Fruit fly (Drosophila melanogaster) whole organism, embryonic: Measurements from ENCODE around the gene ben.
"Not testable (repeated sequence)": the region's sequence is repeated elsewhere in the genome, so short reads cannot be mapped to it uniquely, and the experiment has no call there.

Experiments
- Adf1 ChIP-seq: fragments of 200-800 bp; sonication (Bioruptor generic); IDR thresholded peaks from 2 replicates; pipeline ENCODE4 v1.3.6; 2022; ENCODE audit warnings: missing biosample characterization, missing genetic modification characterization
- Bdp1 ChIP-seq: fragments of 200-800 bp; sonication (Bioruptor generic); optimal IDR thresholded peaks from 3 replicates; lab custom pipeline; 2016; ENCODE audit warnings: missing biosample characterization, missing genetic modification characterization
- CG10321 ChIP-seq: fragments of 200-800 bp; sonication (Bioruptor generic); IDR thresholded peaks from 2 replicates; pipeline ENCODE4 v1.3.6; 2022; ENCODE audit warnings: missing biosample characterization, missing genetic modification characterization
- CG12155 ChIP-seq: fragments of 200-800 bp; sonication (Bioruptor generic); optimal IDR thresholded peaks from 3 replicates; lab custom pipeline; 2016; ENCODE audit warnings: missing biosample characterization, missing genetic modification characterization
- CG12299 ChIP-seq: fragments of 200-800 bp; sonication (Bioruptor generic); optimal IDR thresholded peaks from 2 replicates; lab custom pipeline; 2018; ENCODE audit warnings: missing biosample characterization, mild to moderate bottlenecking, missing genetic modification characterization
- CG14860 ChIP-seq: fragments of 200-800 bp; sonication (Bioruptor generic); IDR thresholded peaks from 3 replicates; pipeline ENCODE4 v1.3.6; 2022; ENCODE audit warnings: missing biosample characterization, missing genetic modification characterization; ENCODE audit not compliant: partially characterized antibody
- CG15479 ChIP-seq: fragments of 200-800 bp; sonication (Bioruptor generic); optimal IDR thresholded peaks from 3 replicates; lab custom pipeline; 2019; ENCODE audit warnings: missing biosample characterization, mild to moderate bottlenecking, missing genetic modification characterization, moderate library complexity
- CG16813 ChIP-seq: fragments of 200-800 bp; sonication (Bioruptor generic); IDR thresholded peaks from 3 replicates; pipeline ENCODE4 v1.3.6; 2022; ENCODE audit warnings: missing biosample characterization, missing genetic modification characterization; ENCODE audit not compliant: partially characterized antibody
- CG17385 ChIP-seq: fragments of 200-800 bp; sonication (Bioruptor generic); optimal IDR thresholded peaks from 3 replicates; lab custom pipeline; 2018; ENCODE audit warnings: missing biosample characterization, mild to moderate bottlenecking, missing genetic modification characterization
- CG1792 ChIP-seq: fragments of 200-800 bp; sonication (Bioruptor generic); optimal IDR thresholded peaks from 2 replicates; lab custom pipeline; 2016; ENCODE audit warnings: missing biosample characterization, missing genetic modification characterization
- CG3163 ChIP-seq: fragments of 200-800 bp; sonication (Bioruptor generic); optimal IDR thresholded peaks from 3 replicates; lab custom pipeline; 2016; ENCODE audit warnings: missing biosample characterization, missing genetic modification characterization
- CG34422 ChIP-seq: fragments of 200-800 bp; sonication (Bioruptor generic); IDR thresholded peaks from 3 replicates; pipeline ENCODE4 v1.3.6; 2022; ENCODE audit warnings: missing biosample characterization, missing genetic modification characterization
- CG6272 ChIP-seq: fragments of 200-800 bp; sonication (Bioruptor generic); IDR thresholded peaks from 2 replicates; pipeline ENCODE4 v1.3.6; 2022; ENCODE audit warnings: missing biosample characterization, missing genetic modification characterization
- CHES-1-like ChIP-seq: fragments of 200-800 bp; sonication (Bioruptor generic); optimal IDR thresholded peaks from 2 replicates; lab custom pipeline; 2016; ENCODE audit warnings: missing biosample characterization, missing genetic modification characterization
- CoRest ChIP-seq: fragments of 200-800 bp; sonication (Bioruptor generic); optimal IDR thresholded peaks from 3 replicates; lab custom pipeline; 2018; ENCODE audit warnings: missing biosample characterization, mild to moderate bottlenecking, missing genetic modification characterization, moderate library complexity
- Dp ChIP-seq: fragments of 200-800 bp; sonication (Bioruptor generic); optimal IDR thresholded peaks from 2 replicates; lab custom pipeline; 2018; ENCODE audit warnings: missing biosample characterization, mild to moderate bottlenecking, missing genetic modification characterization, moderate library complexity
- Ets65A ChIP-seq: fragments of 200-800 bp; sonication (Bioruptor generic); peaks from one replicate; lab custom pipeline; 2016; ENCODE audit warnings: missing biosample characterization, missing genetic modification characterization
- HLH4C ChIP-seq: fragments of 200-800 bp; sonication (Bioruptor generic); IDR thresholded peaks from 3 replicates; pipeline ENCODE4 v1.3.6; 2022; ENCODE audit warnings: missing biosample characterization, missing genetic modification characterization; ENCODE audit not compliant: partially characterized antibody
- HmgZ ChIP-seq: fragments of 200-800 bp; sonication (Bioruptor generic); optimal IDR thresholded peaks from 2 replicates; lab custom pipeline; 2018; ENCODE audit warnings: missing biosample characterization, mild to moderate bottlenecking, missing genetic modification characterization
- Meics ChIP-seq: fragments of 200-800 bp; sonication (Bioruptor generic); optimal IDR thresholded peaks from 2 replicates; lab custom pipeline; 2017; ENCODE audit warnings: missing biosample characterization, mild to moderate bottlenecking, missing genetic modification characterization
- Mrtf ChIP-seq: fragments of 200-800 bp; sonication (Bioruptor generic); IDR thresholded peaks from 3 replicates; pipeline ENCODE4 v1.3.6; 2022; ENCODE audit warnings: missing biosample characterization, missing genetic modification characterization
- Scr ChIP-seq: fragments of 200-800 bp; sonication (Bioruptor generic); IDR thresholded peaks from 2 replicates; pipeline ENCODE4 v1.3.6; 2022; ENCODE audit warnings: missing biosample characterization, missing genetic modification characterization; ENCODE audit not compliant: partially characterized antibody
- Ssrp ChIP-seq: fragments of 200-800 bp; sonication (Bioruptor generic); optimal IDR thresholded peaks from 2 replicates; lab custom pipeline; 2018; ENCODE audit warnings: missing biosample characterization, mild to moderate bottlenecking, missing genetic modification characterization, moderate library complexity
- aop ChIP-seq: fragments of 200-800 bp; sonication (Bioruptor generic); IDR thresholded peaks from 2 replicates; pipeline ENCODE4 v1.3.6; 2022; ENCODE audit warnings: missing biosample characterization, missing genetic modification characterization
- cg ChIP-seq: fragments of 200-800 bp; sonication (Bioruptor generic); optimal IDR thresholded peaks from 3 replicates; lab custom pipeline; 2019; ENCODE audit warnings: missing biosample characterization, mild to moderate bottlenecking, missing genetic modification characterization, moderate library complexity
- chinmo ChIP-seq: fragments of 200-800 bp; sonication (Bioruptor generic); IDR thresholded peaks from 4 replicates; pipeline ENCODE4 v1.3.6; 2022; ENCODE audit warnings: missing biosample characterization, missing genetic modification characterization; ENCODE audit not compliant: partially characterized antibody
- crol ChIP-seq: fragments of 200-800 bp; sonication (Bioruptor generic); IDR thresholded peaks from 2 replicates; pipeline ENCODE4 v1.3.6; 2022; ENCODE audit warnings: missing biosample characterization, missing genetic modification characterization
- emc ChIP-seq: fragments of 200-800 bp; sonication (Bioruptor generic); optimal IDR thresholded peaks from 2 replicates; lab custom pipeline; 2016; ENCODE audit warnings: missing biosample characterization, missing genetic modification characterization
- esg ChIP-seq: fragments of 200-800 bp; sonication (Bioruptor generic); conservative IDR thresholded peaks from 2 replicates; pipeline ENCODE4 v1.3.6; 2022; ENCODE audit warnings: missing biosample characterization, missing genetic modification characterization
- exex ChIP-seq: fragments of 200-800 bp; sonication (Bioruptor generic); optimal IDR thresholded peaks from 4 replicates; lab custom pipeline; 2018; ENCODE audit warnings: missing biosample characterization, mild to moderate bottlenecking, missing genetic modification characterization, moderate library complexity
- fru ChIP-seq: fragments of >200 bp; optimal IDR thresholded peaks from 2 replicates; lab custom pipeline; 2017
- gce ChIP-seq: fragments of 200-800 bp; sonication (Bioruptor generic); IDR thresholded peaks from 3 replicates; pipeline ENCODE4 v1.3.6; 2022; ENCODE audit warnings: missing biosample characterization, missing genetic modification characterization
- grn ChIP-seq: fragments of 200-800 bp; sonication (Bioruptor generic); optimal IDR thresholded peaks from 3 replicates; lab custom pipeline; 2017; ENCODE audit warnings: missing biosample characterization, missing genetic modification characterization
- insv ChIP-seq, 2 experiments: fragments of 200-800 bp; sonication (Bioruptor generic); optimal IDR thresholded peaks; 3 replicates each; lab custom pipeline; 2016 to 2018; ENCODE audit warnings: missing biosample characterization in 2 of 2, missing genetic modification characterization in 2 of 2
- kni ChIP-seq: fragments of 200-800 bp; sonication (Bioruptor generic); optimal IDR thresholded peaks from 3 replicates; lab custom pipeline; 2017; ENCODE audit warnings: mild to moderate bottlenecking, missing biosample characterization, missing genetic modification reagents, missing genetic modification characterization
- maf-S ChIP-seq: fragments of 200-800 bp; sonication (Bioruptor generic); optimal IDR thresholded peaks from 2 replicates; lab custom pipeline; 2016; ENCODE audit warnings: missing biosample characterization, missing genetic modification characterization
- nom ChIP-seq: fragments of 200-800 bp; sonication (Bioruptor generic); optimal IDR thresholded peaks from 2 replicates; lab custom pipeline; 2017; ENCODE audit warnings: missing biosample characterization, missing genetic modification characterization, mild to moderate bottlenecking, moderate library complexity, missing genetic modification reagents
- onecut ChIP-seq: fragments of 200-800 bp; sonication (Bioruptor generic); IDR thresholded peaks from 2 replicates; pipeline ENCODE4 v1.3.6; 2022; ENCODE audit warnings: missing biosample characterization, missing genetic modification characterization
- pros ChIP-seq: fragments of 200-800 bp; sonication (Bioruptor generic); optimal IDR thresholded peaks from 3 replicates; lab custom pipeline; 2019; ENCODE audit warnings: missing biosample characterization, mild to moderate bottlenecking, missing genetic modification characterization, moderate library complexity
- psq ChIP-seq: fragments of 200-800 bp; sonication (Bioruptor generic); optimal IDR thresholded peaks from 2 replicates; lab custom pipeline; 2017; ENCODE audit warnings: missing biosample characterization, missing genetic modification characterization
- sd ChIP-seq: fragments of 200-800 bp; sonication (Bioruptor generic); optimal IDR thresholded peaks from 3 replicates; lab custom pipeline; 2018; ENCODE audit warnings: missing biosample characterization, mild to moderate bottlenecking, missing genetic modification characterization, moderate library complexity
- yki ChIP-seq: fragments of >200 bp; optimal IDR thresholded peaks from 3 replicates; lab custom pipeline; 2018

Gene ben

DNA sequence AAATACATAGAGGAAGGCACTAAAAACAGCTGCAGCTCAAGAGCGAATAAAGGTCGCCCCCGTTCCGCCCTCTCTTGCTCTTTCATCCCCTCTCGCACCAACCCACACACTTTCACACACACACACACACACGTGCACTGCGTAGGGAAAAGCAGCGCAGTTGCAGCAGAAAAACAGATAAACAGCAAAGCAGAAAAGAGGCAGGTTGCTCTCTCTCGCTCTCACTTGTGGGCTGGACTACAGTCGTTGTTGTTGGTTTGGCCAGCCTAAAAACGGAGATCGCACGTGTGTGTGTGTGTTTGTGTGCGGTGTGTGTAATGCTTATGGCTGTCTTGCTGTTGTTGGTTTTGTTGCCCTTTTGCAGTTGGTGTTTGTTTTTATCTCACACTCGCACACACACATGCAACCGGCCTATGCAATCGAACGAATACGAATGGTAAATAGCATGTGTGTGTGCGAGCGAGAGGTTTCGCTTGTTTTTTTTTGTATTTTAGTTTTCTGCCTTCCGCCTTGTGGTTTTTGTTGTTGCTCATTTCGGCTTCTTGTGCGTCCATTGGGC, 1.3 kb upstream of the ben start (continued):
- TF ChIP-seq maf-S (GFP tag; lab: Kevin White, UChicago): no peak
- TF ChIP-seq nom (GFP tag; lab: Kevin White, UChicago): peak; percentile 87
- TF ChIP-seq grn (GFP tag; lab: Kevin White, UChicago): no peak
- TF ChIP-seq insv (GFP tag; optimal IDR thresholded peaks at IDR 0.05; lab: Kevin White, UChicago): peak in 1 of 2 experiments; percentile 44
- TF ChIP-seq CoRest (tag; lab: Kevin White, UChicago): peak; percentile 50
- no peak for TF ChIP-seq yki (lab: Kevin White, UChicago)

dm6 chrX:13996724-13997281, 658 bp downstream of the ben start:
- peak; percentile 48 for TF ChIP-seq psq (GFP tag; lab: Kevin White, UChicago)
- TF ChIP-seq Ets65A (GFP tag; lab: Kevin White, UChicago): peak; percentile 55
- peak; percentile 56 for TF ChIP-seq CG17385 (GFP tag; lab: Kevin White, UChicago)
- TF ChIP-seq cg (GFP tag; lab: Kevin White, UChicago): peak; percentile 37
- TF ChIP-seq pros (GFP tag; lab: Kevin White, UChicago): peak; percentile 17
- no peak for TF ChIP-seq emc (GFP tag; lab: Kevin White, UChicago)
- TF ChIP-seq chinmo (GFP tag; lab: Robert Waterston, UW): peak; percentile 66; the same call in 1 of the 4 replicates
- TF ChIP-seq esg (GFP tag; lab: Robert Waterston, UW): no peak
- TF ChIP-seq Meics (GFP tag; lab: Kevin White, UChicago): no peak
- peak; percentile 90 for TF ChIP-seq onecut (GFP tag; lab: Robert Waterston, UW)
- peak; percentile 52 for TF ChIP-seq crol (GFP tag; lab: Robert Waterston, UW)

DNA sequence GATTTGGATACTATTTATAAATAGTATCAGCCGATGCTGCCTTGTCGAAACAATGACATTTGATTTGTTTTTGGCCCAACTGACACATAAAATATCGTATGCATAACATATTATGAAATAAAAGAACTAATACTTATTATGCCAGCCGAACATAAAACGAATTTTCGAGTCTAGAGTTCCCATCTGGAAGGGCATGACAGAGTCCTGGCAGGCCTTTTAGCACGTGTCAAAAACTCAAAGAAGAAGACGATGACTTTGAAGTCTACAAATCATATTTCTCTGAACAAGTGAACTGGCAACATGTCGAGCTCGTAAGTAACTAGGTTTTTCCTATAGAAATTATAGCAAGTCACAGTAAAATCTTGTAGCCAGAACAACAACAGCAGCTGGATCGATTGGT, 3.8 kb downstream of the ben start, which contains the start of gene Ste12DOR:
Gene Ste12DOR (plus strand): TSS at position 301 of the 400 bp plus-strand sequence.
- not testable (repeated sequence) for TF ChIP-seq CG12299 (tag; lab: Kevin White, UChicago); HmgZ; exex (tag; lab: Kevin White, UChicago)

DNA sequence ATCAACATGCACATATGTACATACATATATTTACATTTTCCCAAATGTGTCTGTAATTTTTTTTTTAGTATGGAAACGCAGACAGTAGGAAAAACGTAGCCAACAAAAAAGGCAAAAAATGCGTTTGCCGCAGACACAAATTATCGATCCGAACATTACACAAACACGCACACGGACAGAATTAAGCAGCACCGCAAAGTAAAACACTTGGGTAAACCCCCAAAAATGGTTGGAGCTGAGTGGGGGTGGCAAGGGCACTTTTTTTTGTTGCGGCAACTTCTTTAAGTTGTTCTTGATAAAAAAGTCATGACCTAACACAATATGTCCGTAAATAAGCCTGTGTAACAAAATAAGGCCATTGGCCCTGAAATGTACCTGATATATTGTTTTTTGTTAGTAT, 18.0 kb downstream of the ben start:
- TF ChIP-seq sd (tag; lab: Kevin White, UChicago): no peak
- no peak for TF ChIP-seq gce (GFP tag; lab: Robert Waterston, UW)
- TF ChIP-seq Scr (GFP tag; lab: Robert Waterston, UW): no peak
- TF ChIP-seq CG3163 (GFP tag; lab: Kevin White, UChicago): no peak
- peak; percentile 77 for TF ChIP-seq onecut (GFP tag; lab: Robert Waterston, UW)

- TF ChIP-seq CG34422 (GFP tag; lab: Robert Waterston, UW) (no peak), Adf1 (GFP tag; lab: Robert Waterston, UW) (no peak), CG6272 (GFP tag; lab: Robert Waterston, UW) (no peak), kni (GFP tag; lab: Kevin White, UChicago) (no peak), CG16813 (GFP tag; lab: Robert Waterston, UW) (peak; percentile 85), Bdp1 (peak; percentile 98), Ssrp (tag; lab: Kevin White, UChicago) (no peak), HLH4C (GFP tag; lab: Robert Waterston, UW) (peak; percentile 56), CG15479 (no peak), Dp (no peak), fru (lab: Kevin White, UChicago) (no peak), CHES-1-like (GFP tag; lab: Kevin White, UChicago) (no peak), CG10321 (GFP tag; lab: Robert Waterston, UW) (no peak), CG1792 (GFP tag; lab: Kevin White, UChicago) (no peak), CG12155 (GFP tag; lab: Kevin White, UChicago) (no peak), CG14860 (GFP tag; lab: Robert Waterston, UW) (peak; percentile 83), Mrtf (GFP tag; lab: Robert Waterston, UW) (no peak), aop (GFP tag; lab: Robert Waterston, UW) (no peak)
These were observed 18.7 kb downstream of the ben start for dm6 chrX:14014678-14015444.
